Fruit fly (Drosophila melanogaster): ENCODE results near the gene CG12065.
A peak's percentile ranks its signal among the peaks of the same experiment; 100 is the strongest.

The CG12065 gene

dm6 chrX:8560087-8560999 lies 13.8 kb upstream of the CG12065 start, which contains the start of the genes CG12112 and Trf4-1 (continued):
- TF ChIP-seq CG13775 (GFP tag; optimal IDR thresholded peaks at IDR 0.05) (no peak), wor (GFP tag; IDR thresholded peaks at IDR 0.05) (no peak), Fer2 (tag; optimal IDR thresholded peaks at IDR 0.05) (no peak), CG10209 (GFP tag; optimal IDR thresholded peaks at IDR 0.05) (no peak), CG6175 (GFP tag; IDR thresholded peaks at IDR 0.05) (no peak), dmrt11E (tag; optimal IDR thresholded peaks at IDR 0.05) (no peak), gsb-n (tag; optimal IDR thresholded peaks at IDR 0.05) (no peak), pita (GFP tag; optimal IDR thresholded peaks at IDR 0.05) (peak; percentile 80), fd3F (GFP tag; optimal IDR thresholded peaks at IDR 0.05) (no peak), D19B (GFP tag; optimal IDR thresholded peaks at IDR 0.05) (no peak), Scr (GFP tag; IDR thresholded peaks at IDR 0.05; ENCODE audit: partially characterized antibody) (peak; percentile 78), CG34376 (GFP tag; optimal IDR thresholded peaks at IDR 0.05) (no peak), CG18262 (tag; optimal IDR thresholded peaks at IDR 0.05) (no peak), NK7.1 (GFP tag; optimal IDR thresholded peaks at IDR 0.05) (no peak), MESR4 (GFP tag; optimal IDR thresholded peaks at IDR 0.05) (peak; percentile 90), CG6791 (GFP tag; IDR thresholded peaks at IDR 0.05; ENCODE audit: partially characterized antibody) (peak; percentile 80), CG42726 (GFP tag; IDR thresholded peaks at IDR 0.05; ENCODE audit: partially characterized antibody) (no peak), PHDP (tag; optimal IDR thresholded peaks at IDR 0.05) (no peak), ac (GFP tag; optimal IDR thresholded peaks at IDR 0.05) (no peak), cwo (GFP tag; optimal IDR thresholded peaks at IDR 0.05) (peak; percentile 2), CG4730 (GFP tag; IDR thresholded peaks at IDR 0.05) (no peak), CG5245 (GFP tag; optimal IDR thresholded peaks at IDR 0.05) (no peak), kah (GFP tag; optimal IDR thresholded peaks at IDR 0.05) (no peak), bbx (GFP tag; IDR thresholded peaks at IDR 0.05; ENCODE audit: partially characterized antibody) (peak; percentile 71), CG11093 (GFP tag; IDR thresholded peaks at IDR 0.05) (no peak), CG3407 (GFP tag; optimal IDR thresholded peaks at IDR 0.05) (no peak), sim (GFP tag; IDR thresholded peaks at IDR 0.05) (no peak), pzg (GFP tag; optimal IDR thresholded peaks at IDR 0.05) (peak; percentile 91), Bgb (GFP tag; IDR thresholded peaks at IDR 0.05; ENCODE audit: partially characterized antibody) (peak; percentile 83), CG1832 (GFP tag; optimal IDR thresholded peaks at IDR 0.05) (peak; percentile 86), ash1 (GFP tag; optimal IDR thresholded peaks at IDR 0.05) (no peak), Bdp1 (GFP tag; optimal IDR thresholded peaks at IDR 0.05) (peak; percentile 4), org-1 (GFP tag; optimal IDR thresholded peaks at IDR 0.05) (no peak), sens (GFP tag) (peak; percentile 79), CG18764 (GFP tag; optimal IDR thresholded peaks at IDR 0.05) (no peak), Hey (tag; optimal IDR thresholded peaks at IDR 0.05) (no peak), Dref (GFP tag; IDR thresholded peaks at IDR 0.05) (peak; percentile 94), CG6689 (GFP tag; IDR thresholded peaks at IDR 0.05) (no peak), Mad (GFP tag; optimal IDR thresholded peaks at IDR 0.05) (no peak), pum (GFP tag; optimal IDR thresholded peaks at IDR 0.05) (no peak), lilli (GFP tag; optimal IDR thresholded peaks at IDR 0.05) (peak; percentile 31), Nf-YC (tag; optimal IDR thresholded peaks at IDR 0.05) (peak; percentile 31), E2f1 (GFP tag; IDR thresholded peaks at IDR 0.05) (no peak), vfl (GFP tag; optimal IDR thresholded peaks at IDR 0.05) (no peak), da (GFP tag; optimal IDR thresholded peaks at IDR 0.05) (no peak), ATbp (GFP tag; optimal IDR thresholded peaks at IDR 0.05) (no peak), CG9797 (GFP tag; optimal IDR thresholded peaks at IDR 0.05) (peak; percentile 76), en (GFP tag; optimal IDR thresholded peaks at IDR 0.05) (no peak), wdn (GFP tag; IDR thresholded peaks at IDR 0.05) (no peak)

Measured in whole organism, embryonic.